Worm (Caenorhabditis elegans): Measurements from ENCODE around the gene plrg-1.

DNA sequence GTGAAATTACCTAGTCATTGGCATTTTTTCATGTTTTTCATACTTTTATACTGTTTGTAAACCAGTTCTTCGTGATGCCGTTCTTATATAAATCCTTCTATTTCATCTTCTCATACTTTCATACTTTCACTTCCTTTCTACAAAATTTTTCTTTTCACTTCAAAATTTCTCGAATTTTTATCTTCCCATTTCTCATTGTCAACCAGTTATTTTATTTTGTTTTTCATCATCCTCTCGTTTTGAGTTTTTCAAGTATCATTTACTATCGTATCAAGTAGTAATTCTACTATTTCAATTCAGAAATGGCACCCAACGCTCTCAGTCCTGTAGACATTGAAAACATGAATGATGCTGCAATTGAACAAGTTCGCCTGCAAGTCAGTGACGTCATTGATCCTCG is 49.1 kb downstream of the plrg-1 start, which contains the start of gene F28H7.8:
- no peak for TF ChIP-seq lim-7 (GFP tag; IDR thresholded peaks at IDR 0.05)
- no peak for TF ChIP-seq nhr-6 (tag; optimal IDR thresholded peaks at IDR 0.05)
- no peak for TF ChIP-seq pqm-1 (tag; optimal IDR thresholded peaks at IDR 0.05)
- no peak for TF ChIP-seq T26A8.4 (GFP tag; IDR thresholded peaks at IDR 0.05)
- no peak for TF ChIP-seq nhr-41 (GFP tag; IDR thresholded peaks at IDR 0.05)
- no peak for TF ChIP-seq ztf-11 (tag; optimal IDR thresholded peaks at IDR 0.05)
- no peak for TF ChIP-seq daf-12 (tag; optimal IDR thresholded peaks at IDR 0.05)
- no peak for TF ChIP-seq mes-2 (tag; optimal IDR thresholded peaks at IDR 0.05; ENCODE audit: poor library complexity, severe bottlenecking)
- TF ChIP-seq nhr-11 (tag; optimal IDR thresholded peaks at IDR 0.05) = no peak
- TF ChIP-seq duxl-1 (tag; optimal IDR thresholded peaks at IDR 0.05; ENCODE audit: poor library complexity) = no peak
- no peak for TF ChIP-seq nhr-48 (tag; optimal IDR thresholded peaks at IDR 0.05)
- TF ChIP-seq ceh-82 (tag; optimal IDR thresholded peaks at IDR 0.05) = no peak
- TF ChIP-seq zfp-3 (GFP tag; conservative IDR thresholded peaks at IDR 0.05) = no peak
